Worm (Caenorhabditis elegans) whole organism, young adult: ENCODE measurements around the gene C18F10.2.

ENCODE experiments used
- B0019.2 ChIP-seq: fragments of 200-800 bp; sonication (Bioruptor generic); conservative IDR thresholded peaks from 2 replicates; pipeline ENCODE4 v1.3.6; 2022; ENCODE audit warnings: missing genetic modification reagents, missing genetic modification characterization, missing compliant biosample characterization
- B0336.3 ChIP-seq: fragments of 200-800 bp; sonication (Bioruptor generic); IDR thresholded peaks from 2 replicates; pipeline ENCODE4 v1.3.6; 2022; ENCODE audit warnings: missing genetic modification characterization, missing compliant biosample characterization
- C06A6.2 ChIP-seq: fragments of 200-800 bp; sonication (Bioruptor generic); conservative IDR thresholded peaks from 2 replicates; pipeline ENCODE4 v1.3.6; 2022; ENCODE audit warnings: missing genetic modification characterization, missing compliant biosample characterization
- C17E4.6 ChIP-seq: fragments of 200-800 bp; sonication (Bioruptor generic); IDR thresholded peaks from 2 replicates; pipeline ENCODE4 v1.3.6; 2022; ENCODE audit warnings: missing genetic modification reagents, missing genetic modification characterization, missing compliant biosample characterization
- F39B2.1 ChIP-seq: fragments of 200-800 bp; sonication (Bioruptor generic); IDR thresholded peaks from 2 replicates; pipeline ENCODE4 v1.3.6; 2022; ENCODE audit warnings: missing genetic modification reagents, missing genetic modification characterization, missing compliant biosample characterization
- F57A8.1 ChIP-seq: fragments of 200-800 bp; sonication (Bioruptor generic); optimal IDR thresholded peaks from 2 replicates; lab custom pipeline; 2018; ENCODE audit warnings: mild to moderate bottlenecking, missing genetic modification characterization, moderate library complexity, missing compliant biosample characterization
- K11D2.4 ChIP-seq: fragments of 200-800 bp; sonication (Bioruptor generic); IDR thresholded peaks from 2 replicates; pipeline ENCODE4 v1.3.6; 2022; ENCODE audit warnings: missing genetic modification reagents, missing genetic modification characterization, missing compliant biosample characterization
- K12H6.12 ChIP-seq: fragments of 200-800 bp; sonication (Bioruptor generic); optimal IDR thresholded peaks from 2 replicates; lab custom pipeline; 2018; ENCODE audit warnings: mild to moderate bottlenecking, missing genetic modification characterization, missing compliant biosample characterization
- T07F8.4 ChIP-seq: sonication (generic microtip); optimal IDR thresholded peaks from 2 replicates; lab custom pipeline; 2016; ENCODE audit warnings: mild to moderate bottlenecking, missing genetic modification characterization, moderate library complexity, missing compliant biosample characterization
- T26A5.8 ChIP-seq: sonication (generic microtip); optimal IDR thresholded peaks from 2 replicates; lab custom pipeline; 2016; ENCODE audit warnings: missing genetic modification characterization, missing compliant biosample characterization
- Y53F4B.3 ChIP-seq: fragments of 200-800 bp; sonication (Bioruptor generic); IDR thresholded peaks from 2 replicates; pipeline ENCODE4 v1.3.6; 2022; ENCODE audit warnings: missing genetic modification reagents, missing genetic modification characterization, missing compliant biosample characterization
- Y53G8AR.9 ChIP-seq: fragments of 200-800 bp; sonication (Bioruptor generic); conservative IDR thresholded peaks from 2 replicates; pipeline ENCODE4 v1.3.6; 2022; ENCODE audit warnings: missing genetic modification reagents, missing genetic modification characterization, missing compliant biosample characterization
- aptf-3 ChIP-seq: fragments of 200-800 bp; sonication (Bioruptor generic); IDR thresholded peaks from 2 replicates; pipeline ENCODE4 v1.3.6; 2022; ENCODE audit warnings: missing genetic modification characterization, missing compliant biosample characterization
- atf-7 ChIP-seq: sonication (generic microtip); optimal IDR thresholded peaks from 2 replicates; lab custom pipeline; 2017; ENCODE audit warnings: mild to moderate bottlenecking, missing genetic modification characterization, missing compliant biosample characterization
- athp-1 ChIP-seq: sonication (generic microtip); optimal IDR thresholded peaks from 2 replicates; lab custom pipeline; 2017; ENCODE audit warnings: mild to moderate bottlenecking, missing genetic modification characterization, missing compliant biosample characterization
- cebp-1 ChIP-seq, 2 experiments: fragments of 200-800 bp in 1 of 2; sonication (Bioruptor generic) in 1 of 2; sonication (generic microtip) in 1 of 2; IDR thresholded peaks in 1 of 2; optimal IDR thresholded peaks in 1 of 2; 2 replicates each; pipeline versions ENCODE4 v1.3.6 to Lab custom; 2017 to 2022; ENCODE audit warnings: missing compliant biosample characterization in 2 of 2, missing genetic modification characterization in 2 of 2, mild to moderate bottlenecking in 1 of 2, missing genetic modification reagents in 1 of 2, moderate library complexity in 1 of 2
- ceh-79 ChIP-seq: sonication (generic microtip); optimal IDR thresholded peaks from 2 replicates; lab custom pipeline; 2017; ENCODE audit warnings: mild to moderate bottlenecking, missing genetic modification characterization, missing compliant biosample characterization
- dox-1 ChIP-seq: fragments of 200-800 bp; sonication (Bioruptor generic); IDR thresholded peaks from 2 replicates; pipeline ENCODE4 v1.3.6; 2022; ENCODE audit warnings: missing genetic modification reagents, missing genetic modification characterization, missing compliant biosample characterization
- egl-18 ChIP-seq: fragments of 200-800 bp; sonication (Bioruptor generic); IDR thresholded peaks from 2 replicates; pipeline ENCODE4 v1.3.6; 2022; ENCODE audit warnings: missing genetic modification reagents, missing genetic modification characterization, missing compliant biosample characterization
- ekl-4 ChIP-seq: fragments of 200-800 bp; sonication (Bioruptor generic); IDR thresholded peaks from 2 replicates; pipeline ENCODE4 v1.3.6; 2022; ENCODE audit warnings: missing genetic modification reagents, missing genetic modification characterization, missing compliant biosample characterization
- gei-17 ChIP-seq: fragments of 200-800 bp; sonication (Bioruptor generic); optimal IDR thresholded peaks from 2 replicates; lab custom pipeline; 2018; ENCODE audit warnings: mild to moderate bottlenecking, missing genetic modification characterization, missing compliant biosample characterization
- hlh-12 ChIP-seq: sonication (generic microtip); optimal IDR thresholded peaks from 2 replicates; lab custom pipeline; 2016; ENCODE audit warnings: missing genetic modification characterization, missing compliant biosample characterization
- hmg-1.2 ChIP-seq: fragments of 200-800 bp; sonication (Bioruptor generic); IDR thresholded peaks from 2 replicates; pipeline ENCODE4 v1.3.6; 2022; ENCODE audit warnings: missing genetic modification reagents, missing genetic modification characterization, missing compliant biosample characterization
- hmg-20 ChIP-seq: fragments of 200-800 bp; sonication (Bioruptor generic); IDR thresholded peaks from 2 replicates; pipeline ENCODE4 v1.3.6; 2022; ENCODE audit warnings: missing genetic modification reagents, missing genetic modification characterization, missing compliant biosample characterization
- hrde-1 ChIP-seq: sonication (generic microtip); optimal IDR thresholded peaks from 2 replicates; lab custom pipeline; 2016; ENCODE audit warnings: missing genetic modification characterization, mild to moderate bottlenecking, missing compliant biosample characterization, moderate library complexity, missing genotype, missing genetic modification reagents, borderline replicate concordance
- let-607 ChIP-seq, 2 experiments: fragments of 200-800 bp in 1 of 2; sonication (Bioruptor generic) in 1 of 2; sonication (generic microtip) in 1 of 2; optimal IDR thresholded peaks; 2 replicates each; lab custom pipeline; 2016 to 2018; ENCODE audit warnings: mild to moderate bottlenecking in 2 of 2, missing compliant biosample characterization in 2 of 2, missing genetic modification characterization in 2 of 2, moderate library complexity in 2 of 2, missing genotype in 1 of 2
- lin-40 ChIP-seq: sonication (generic microtip); optimal IDR thresholded peaks from 2 replicates; lab custom pipeline; 2016; ENCODE audit warnings: missing genetic modification characterization, mild to moderate bottlenecking, missing compliant biosample characterization, missing genotype, missing genetic modification reagents
- lin-54 ChIP-seq: fragments of 200-800 bp; sonication (Bioruptor generic); optimal IDR thresholded peaks from 2 replicates; lab custom pipeline; 2018; ENCODE audit warnings: mild to moderate bottlenecking, missing genetic modification characterization, missing compliant biosample characterization
- madf-10 ChIP-seq: sonication (generic microtip); optimal IDR thresholded peaks from 2 replicates; lab custom pipeline; 2016; ENCODE audit warnings: mild to moderate bottlenecking, missing genetic modification characterization, missing compliant biosample characterization
- madf-3 ChIP-seq: fragments of 200-800 bp; sonication (Bioruptor generic); IDR thresholded peaks from 2 replicates; pipeline ENCODE4 v1.3.6; 2022; ENCODE audit warnings: missing genetic modification reagents, missing genetic modification characterization, missing compliant biosample characterization
- madf-8 ChIP-seq: fragments of 200-800 bp; sonication (Bioruptor generic); conservative IDR thresholded peaks from 2 replicates; pipeline ENCODE4 v1.3.6; 2022; ENCODE audit warnings: missing genetic modification reagents, missing genetic modification characterization, missing compliant biosample characterization
- mxl-1 ChIP-seq: sonication (generic microtip); optimal IDR thresholded peaks from 2 replicates; lab custom pipeline; 2016; ENCODE audit warnings: missing genetic modification characterization, missing compliant biosample characterization
- nfyb-1 ChIP-seq: fragments of 200-800 bp; sonication (Bioruptor generic); IDR thresholded peaks from 2 replicates; pipeline ENCODE4 v1.3.6; 2022; ENCODE audit warnings: missing genetic modification reagents, missing genetic modification characterization, missing compliant biosample characterization
- nhr-80 ChIP-seq: sonication (generic microtip); optimal IDR thresholded peaks from 2 replicates; lab custom pipeline; 2016; ENCODE audit warnings: missing genetic modification characterization, missing compliant biosample characterization
- nhr-90 ChIP-seq: sonication (generic microtip); optimal IDR thresholded peaks from 2 replicates; lab custom pipeline; 2016; ENCODE audit warnings: missing genotype, mild to moderate bottlenecking, missing genetic modification characterization, missing compliant biosample characterization
- pha-4 ChIP-seq: fragments of 150-350 bp; sonication (generic microtip); optimal IDR thresholded peaks from 2 replicates; lab custom pipeline; 2014; ENCODE audit warnings: missing biosample characterization, missing genetic modification reagents, missing genetic modification characterization
- repo-1 ChIP-seq: sonication (generic microtip); optimal IDR thresholded peaks from 2 replicates; lab custom pipeline; 2017; ENCODE audit warnings: mild to moderate bottlenecking, missing genetic modification characterization, missing compliant biosample characterization
- sdz-38 ChIP-seq: sonication (generic microtip); optimal IDR thresholded peaks from 2 replicates; lab custom pipeline; 2016; ENCODE audit warnings: missing genotype, missing genetic modification characterization, missing compliant biosample characterization
- snpc-1.1 ChIP-seq: sonication (generic microtip); optimal IDR thresholded peaks from 2 replicates; lab custom pipeline; 2017; ENCODE audit warnings: missing genetic modification characterization, mild to moderate bottlenecking, missing compliant biosample characterization, antibody characterized with exemption, moderate library complexity, missing genotype, missing genetic modification reagents; ENCODE audit not compliant: insufficient read depth
- tbx-9 ChIP-seq: sonication (generic microtip); optimal IDR thresholded peaks from 2 replicates; lab custom pipeline; 2016; ENCODE audit warnings: borderline replicate concordance, missing genetic modification characterization, inconsistent platforms, missing compliant biosample characterization
- tlf-1 ChIP-seq: fragments of 200-800 bp; sonication (Bioruptor generic); optimal IDR thresholded peaks from 2 replicates; lab custom pipeline; 2018; ENCODE audit warnings: mild to moderate bottlenecking, missing genetic modification characterization, missing compliant biosample characterization
- xnd-1 ChIP-seq: sonication (generic microtip); optimal IDR thresholded peaks from 2 replicates; lab custom pipeline; 2016; ENCODE audit warnings: missing genotype, missing genetic modification reagents, missing genetic modification characterization, missing compliant biosample characterization
- ztf-18 ChIP-seq: sonication (generic microtip); optimal IDR thresholded peaks from 2 replicates; lab custom pipeline; 2016; ENCODE audit warnings: missing genotype, mild to moderate bottlenecking, missing genetic modification characterization, missing compliant biosample characterization
- ztf-26 ChIP-seq: sonication (generic microtip); optimal IDR thresholded peaks from 2 replicates; lab custom pipeline; 2017; ENCODE audit warnings: missing genetic modification characterization, missing compliant biosample characterization

Gene C18F10.2

DNA sequence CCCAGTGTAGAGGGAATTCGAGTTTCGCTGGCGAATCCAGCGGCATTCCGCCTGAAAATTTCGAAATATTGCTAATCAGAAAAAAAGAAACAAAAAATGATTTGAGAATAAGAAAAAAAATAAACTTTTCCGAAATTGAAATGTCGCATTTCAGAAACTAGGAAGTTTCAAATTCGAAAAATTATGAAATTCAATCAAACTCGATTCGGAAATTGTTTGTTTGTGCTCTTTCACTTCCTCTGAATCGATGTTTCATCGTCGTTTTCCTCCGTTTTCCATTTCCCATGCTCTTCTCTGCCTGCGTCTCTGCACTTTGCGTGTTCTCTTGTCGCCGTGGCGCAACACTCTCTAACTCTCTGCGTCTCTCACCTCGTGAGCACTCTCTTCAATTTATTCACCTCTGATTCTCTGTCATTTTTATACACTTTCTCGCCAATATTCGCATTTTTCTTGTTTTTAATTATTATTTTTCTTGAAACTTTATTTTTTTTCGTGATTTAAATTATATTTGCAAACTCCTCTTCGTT, 5.4 kb downstream of the C18F10.2 start, which contains the start of gene C18F10.7 (continued):
- TF ChIP-seq dox-1 (peak; percentile 82), aptf-3 (GFP tag; lab: Robert Waterston, UW) (no peak), hmg-1.2 (GFP tag; lab: Robert Waterston, UW) (peak; percentile 98), madf-8 (GFP tag; lab: Robert Waterston, UW) (peak; percentile 20; the same call in 1 of the 2 replicates), C17E4.6 (GFP tag; lab: Robert Waterston, UW) (no peak), atf-7 (tag; lab: Kevin White, UChicago) (no peak), C06A6.2 (GFP tag; lab: Robert Waterston, UW) (0 out of 2 replicates have a peak, but pooled peaks have one; percentile 16), F39B2.1 (no peak), snpc-1.1 (tag; lab: Kevin White, UChicago) (no peak)

DNA sequence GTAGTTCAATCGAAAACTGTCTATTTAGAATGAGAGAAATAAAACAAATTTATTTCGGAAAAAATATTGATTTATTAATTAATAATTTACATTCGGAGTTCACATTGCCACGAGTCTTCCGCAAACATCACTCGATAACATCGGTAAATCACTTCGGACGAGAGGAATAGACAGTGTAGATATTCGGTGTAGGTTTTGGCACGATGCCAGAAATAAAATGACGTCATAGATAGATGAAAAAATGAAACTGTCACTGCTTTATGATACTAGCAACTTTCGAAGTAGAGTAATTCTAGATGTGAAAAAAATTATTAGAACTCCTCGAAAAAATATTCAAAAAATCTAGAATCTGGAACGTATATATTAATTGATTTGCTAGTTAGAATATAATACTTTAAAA, 6.5 kb downstream of the C18F10.2 start:
- no peak for TF ChIP-seq B0019.2 (GFP tag; lab: Robert Waterston, UW)
- TF ChIP-seq ekl-4, result no peak
- TF ChIP-seq hmg-20 (GFP tag; lab: Robert Waterston, UW), result no peak
- no peak for TF ChIP-seq sdz-38
- TF ChIP-seq cebp-1 (GFP tag; IDR thresholded peaks at IDR 0.05; lab: Robert Waterston, UW), result no peak
- TF ChIP-seq cebp-1 (tag; optimal IDR thresholded peaks at IDR 0.05; lab: Kevin White, UChicago), result no peak
- TF ChIP-seq B0336.3 (GFP tag; lab: Robert Waterston, UW), result no peak
- peak; percentile 3 for TF ChIP-seq atf-7 (tag; lab: Kevin White, UChicago)
- TF ChIP-seq nhr-80 (tag; lab: Kevin White, UChicago), result no peak
- TF ChIP-seq T26A5.8, result no peak
- TF ChIP-seq hrde-1 (tag; lab: Kevin White, UChicago), result no peak
- no peak for TF ChIP-seq tlf-1 (GFP tag; lab: Kevin White, UChicago)
- no peak for TF ChIP-seq xnd-1
- no peak for TF ChIP-seq T07F8.4 (tag; lab: Kevin White, UChicago)
- peak; percentile 20; the same call in 1 of the 2 replicates for TF ChIP-seq hmg-1.2 (GFP tag; lab: Robert Waterston, UW)
- no peak for TF ChIP-seq mxl-1 (tag; lab: Kevin White, UChicago)

DNA sequence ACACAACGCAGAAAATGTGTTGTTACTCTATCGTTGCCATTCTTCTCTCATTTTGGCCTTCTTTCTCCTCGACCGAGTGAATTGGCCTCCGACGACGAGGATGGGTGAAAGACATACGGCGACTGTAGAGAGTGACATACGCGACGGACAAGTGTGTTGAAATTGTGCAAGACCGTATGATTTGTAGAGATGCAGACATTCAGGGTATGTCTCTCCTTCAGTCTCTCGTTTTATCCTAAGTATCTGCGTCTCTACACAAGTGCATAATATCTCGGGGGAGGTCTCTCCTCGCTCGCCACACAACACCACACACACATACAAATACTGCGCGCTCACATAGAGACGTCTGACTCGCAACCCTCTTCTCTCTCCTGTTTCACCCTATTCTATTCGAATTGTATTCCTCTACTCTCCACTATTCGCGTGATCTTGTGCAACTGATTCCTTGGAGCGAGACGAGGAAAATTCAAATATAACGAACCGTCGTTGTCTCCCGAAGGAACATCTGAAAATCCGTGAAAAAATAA, 7.2 kb downstream of the C18F10.2 start, which contains the start of gene hmg-1.2:
Gene hmg-1.2 (plus strand): TSS at position 311 of the 527 bp plus-strand sequence.
- peak; percentile 67 for TF ChIP-seq gei-17 (GFP tag; lab: Kevin White, UChicago)
- TF ChIP-seq lin-40 (tag; lab: Kevin White, UChicago), result peak; percentile 85
- no peak for TF ChIP-seq tbx-9 (tag; lab: Kevin White, UChicago)
- TF ChIP-seq F57A8.1 (GFP tag; lab: Kevin White, UChicago), result no peak
- TF ChIP-seq ztf-26 (tag; lab: Kevin White, UChicago), result peak; percentile 69
- peak; percentile 65 for TF ChIP-seq madf-10
- TF ChIP-seq ztf-18 (tag; lab: Kevin White, UChicago), result peak; percentile 18
- TF ChIP-seq Y53G8AR.9 (GFP tag; lab: Robert Waterston, UW), result no peak
- peak in 1 of 2 experiments; percentile 29 for TF ChIP-seq let-607 (tag; optimal IDR thresholded peaks at IDR 0.05; lab: Kevin White, UChicago)
- TF ChIP-seq pha-4 (tag; lab: Kevin White, UChicago), result peak; percentile 25
- TF ChIP-seq madf-3 (GFP tag; lab: Robert Waterston, UW), result no peak
- TF ChIP-seq ceh-79, result peak; percentile 32
- 0 out of 2 replicates have a peak, but pooled peaks have one; percentile 48 for TF ChIP-seq C06A6.2 (GFP tag; lab: Robert Waterston, UW)
- 0 out of 2 replicates have a peak, but pooled peaks have one; percentile 35 for TF ChIP-seq egl-18 (GFP tag; lab: Robert Waterston, UW)
- TF ChIP-seq nhr-90 (tag; lab: Kevin White, UChicago), result peak; percentile 49
- TF ChIP-seq lin-54, result peak; percentile 39
- TF ChIP-seq cebp-1 (GFP tag; IDR thresholded peaks at IDR 0.05; lab: Robert Waterston, UW), result peak; percentile 74
- TF ChIP-seq cebp-1 (tag; optimal IDR thresholded peaks at IDR 0.05; lab: Kevin White, UChicago), result peak; percentile 94
- TF ChIP-seq K11D2.4 (GFP tag; lab: Robert Waterston, UW), result 0 out of 2 replicates have a peak, but pooled peaks have one; percentile 9
- peak; percentile 86 for TF ChIP-seq nfyb-1
- TF ChIP-seq athp-1, result peak; percentile 50
- TF ChIP-seq K12H6.12, result peak; percentile 65
- no peak for TF ChIP-seq Y53F4B.3 (GFP tag; lab: Robert Waterston, UW)
- peak; percentile 73 for TF ChIP-seq repo-1 (tag; lab: Kevin White, UChicago)
- no peak for TF ChIP-seq hlh-12 (tag; lab: Kevin White, UChicago)
- TF ChIP-seq tlf-1 (GFP tag; lab: Kevin White, UChicago), result peak; percentile 55
